Worm (Caenorhabditis elegans) whole organism, young adult: ENCODE measurements around the gene Y39B6A.30.

ENCODE experiments used
- B0019.2 ChIP-seq: fragments of 200-800 bp; sonication (Bioruptor generic); conservative IDR thresholded peaks from 2 replicates; pipeline ENCODE4 v1.3.6; 2022; ENCODE audit warnings: missing genetic modification reagents, missing genetic modification characterization, missing compliant biosample characterization
- B0035.1 ChIP-seq: sonication (generic microtip); optimal IDR thresholded peaks from 2 replicates; lab custom pipeline; 2016; ENCODE audit warnings: missing genetic modification characterization, mild to moderate bottlenecking, missing compliant biosample characterization, missing genotype, missing genetic modification reagents
- B0336.3 ChIP-seq: fragments of 200-800 bp; sonication (Bioruptor generic); IDR thresholded peaks from 2 replicates; pipeline ENCODE4 v1.3.6; 2022; ENCODE audit warnings: missing genetic modification characterization, missing compliant biosample characterization
- F23B12.7 ChIP-seq: sonication (generic microtip); optimal IDR thresholded peaks from 2 replicates; lab custom pipeline; 2017; ENCODE audit warnings: missing genetic modification characterization, mild to moderate bottlenecking, missing compliant biosample characterization, antibody characterized with exemption, moderate library complexity; ENCODE audit not compliant: insufficient read depth
- F33H1.4 ChIP-seq: fragments of 200-800 bp; sonication (Bioruptor generic); IDR thresholded peaks from 2 replicates; pipeline ENCODE4 v1.3.6; 2022; ENCODE audit warnings: missing genetic modification reagents, missing genetic modification characterization, missing compliant biosample characterization
- Y53F4B.3 ChIP-seq: fragments of 200-800 bp; sonication (Bioruptor generic); IDR thresholded peaks from 2 replicates; pipeline ENCODE4 v1.3.6; 2022; ENCODE audit warnings: missing genetic modification reagents, missing genetic modification characterization, missing compliant biosample characterization
- ama-1 ChIP-seq, 3 experiments: fragments of 150-350 bp in 1 of 3; sonication (generic microtip) in 2 of 3; optimal IDR thresholded peaks; 2 replicates each; lab custom pipeline; 2014 to 2018; ENCODE audit warnings: missing biosample characterization in 2 of 3, missing genetic modification characterization in 2 of 3, missing genetic modification reagents in 2 of 3
- aptf-2 ChIP-seq: fragments of 200-800 bp; sonication (Bioruptor generic); conservative IDR thresholded peaks from 2 replicates; pipeline ENCODE4 v1.3.6; 2022; ENCODE audit warnings: missing genetic modification reagents, missing genetic modification characterization, missing compliant biosample characterization
- atf-7 ChIP-seq: sonication (generic microtip); optimal IDR thresholded peaks from 2 replicates; lab custom pipeline; 2017; ENCODE audit warnings: mild to moderate bottlenecking, missing genetic modification characterization, missing compliant biosample characterization
- attf-6 ChIP-seq: fragments of 200-800 bp; sonication (Bioruptor generic); IDR thresholded peaks from 2 replicates; pipeline ENCODE4 v1.3.6; 2022; ENCODE audit warnings: missing genetic modification reagents, missing genetic modification characterization, missing compliant biosample characterization
- bed-1 ChIP-seq: fragments of 200-800 bp; sonication (Bioruptor generic); IDR thresholded peaks from 2 replicates; pipeline ENCODE4 v1.3.6; 2022; ENCODE audit warnings: missing genetic modification reagents, missing genetic modification characterization, missing compliant biosample characterization
- bed-2 ChIP-seq: fragments of 200-800 bp; sonication (Bioruptor generic); IDR thresholded peaks from 2 replicates; pipeline ENCODE4 v1.3.6; 2022; ENCODE audit warnings: missing genetic modification reagents, missing genetic modification characterization, missing compliant biosample characterization
- ceh-40 ChIP-seq: fragments of 200-800 bp; sonication (Bioruptor generic); IDR thresholded peaks from 2 replicates; pipeline ENCODE4 v1.3.6; 2022; ENCODE audit warnings: missing genetic modification characterization, missing compliant biosample characterization
- ceh-58 ChIP-seq: fragments of 200-800 bp; sonication (Bioruptor generic); IDR thresholded peaks from 2 replicates; pipeline ENCODE4 v1.3.6; 2022; ENCODE audit warnings: missing genetic modification characterization, missing compliant biosample characterization
- dox-1 ChIP-seq: fragments of 200-800 bp; sonication (Bioruptor generic); IDR thresholded peaks from 2 replicates; pipeline ENCODE4 v1.3.6; 2022; ENCODE audit warnings: missing genetic modification reagents, missing genetic modification characterization, missing compliant biosample characterization
- dpff-1 ChIP-seq: sonication (generic microtip); optimal IDR thresholded peaks from 2 replicates; lab custom pipeline; 2017; ENCODE audit warnings: mild to moderate bottlenecking, missing genetic modification characterization, missing compliant biosample characterization
- dpl-1 ChIP-seq: fragments of 150-350 bp; optimal IDR thresholded peaks from 2 replicates; lab custom pipeline; 2014; ENCODE audit warnings: missing biosample characterization, missing genetic modification reagents, missing genetic modification characterization
- fkh-3 ChIP-seq: sonication (generic microtip); optimal IDR thresholded peaks from 2 replicates; lab custom pipeline; 2016; ENCODE audit warnings: mild to moderate bottlenecking, missing genetic modification characterization, missing compliant biosample characterization
- gei-17 ChIP-seq: fragments of 200-800 bp; sonication (Bioruptor generic); optimal IDR thresholded peaks from 2 replicates; lab custom pipeline; 2018; ENCODE audit warnings: mild to moderate bottlenecking, missing genetic modification characterization, missing compliant biosample characterization
- hmg-1.2 ChIP-seq: fragments of 200-800 bp; sonication (Bioruptor generic); IDR thresholded peaks from 2 replicates; pipeline ENCODE4 v1.3.6; 2022; ENCODE audit warnings: missing genetic modification reagents, missing genetic modification characterization, missing compliant biosample characterization
- lag-1 ChIP-seq: fragments of 200-800 bp; sonication (Bioruptor generic); IDR thresholded peaks from 2 replicates; pipeline ENCODE4 v1.3.6; 2022; ENCODE audit warnings: missing genetic modification reagents, missing genetic modification characterization, missing compliant biosample characterization
- let-607 ChIP-seq, 2 experiments: fragments of 200-800 bp in 1 of 2; sonication (Bioruptor generic) in 1 of 2; sonication (generic microtip) in 1 of 2; optimal IDR thresholded peaks; 2 replicates each; lab custom pipeline; 2016 to 2018; ENCODE audit warnings: mild to moderate bottlenecking in 2 of 2, missing compliant biosample characterization in 2 of 2, missing genetic modification characterization in 2 of 2, moderate library complexity in 2 of 2, missing genotype in 1 of 2
- mcd-1 ChIP-seq: fragments of 200-800 bp; sonication (Bioruptor generic); IDR thresholded peaks from 2 replicates; pipeline ENCODE4 v1.3.6; 2022; ENCODE audit warnings: missing genetic modification reagents, missing genetic modification characterization, missing compliant biosample characterization
- mel-28 ChIP-seq: sonication (generic microtip); optimal IDR thresholded peaks from 2 replicates; lab custom pipeline; 2016; ENCODE audit warnings: borderline replicate concordance, mild to moderate bottlenecking, missing genetic modification characterization, missing compliant biosample characterization
- nhr-179 ChIP-seq: sonication (generic microtip); optimal IDR thresholded peaks from 2 replicates; lab custom pipeline; 2016; ENCODE audit warnings: mild to moderate bottlenecking, missing genetic modification characterization, missing compliant biosample characterization
- pbrm-1 ChIP-seq: fragments of 200-800 bp; sonication (Bioruptor generic); IDR thresholded peaks from 2 replicates; pipeline ENCODE4 v1.3.6; 2022; ENCODE audit warnings: missing genetic modification reagents, missing genetic modification characterization, missing compliant biosample characterization
- rec-8 ChIP-seq, 2 experiments: sonication (generic microtip); optimal IDR thresholded peaks; 2 replicates each; lab custom pipeline; 2016; ENCODE audit warnings: mild to moderate bottlenecking in 2 of 2, missing genetic modification characterization in 2 of 2, missing genetic modification reagents in 2 of 2, missing genotype in 2 of 2, missing biosample characterization in 1 of 2, missing compliant biosample characterization in 1 of 2, moderate library complexity in 1 of 2
- snpc-1.1 ChIP-seq: sonication (generic microtip); optimal IDR thresholded peaks from 2 replicates; lab custom pipeline; 2017; ENCODE audit warnings: missing genetic modification characterization, mild to moderate bottlenecking, missing compliant biosample characterization, antibody characterized with exemption, moderate library complexity, missing genotype, missing genetic modification reagents; ENCODE audit not compliant: insufficient read depth
- snpc-1.3 ChIP-seq: sonication (generic microtip); optimal IDR thresholded peaks from 2 replicates; lab custom pipeline; 2017; ENCODE audit warnings: missing genetic modification characterization, mild to moderate bottlenecking, missing compliant biosample characterization, antibody characterized with exemption, moderate library complexity, missing genotype, missing genetic modification reagents; ENCODE audit not compliant: insufficient read depth
- snpc-4 ChIP-seq, 5 experiments: fragments of 150-350 bp in 1 of 5; sonication (generic microtip) in 4 of 5; optimal IDR thresholded peaks; 2 replicates each; lab custom pipeline; 2014 to 2018; ENCODE audit warnings: missing genetic modification characterization in 5 of 5, missing biosample characterization in 3 of 5, antibody characterized with exemption in 2 of 5, mild to moderate bottlenecking in 2 of 5, missing compliant biosample characterization in 2 of 5, missing genotype in 2 of 5, moderate library complexity in 2 of 5, missing genetic modification reagents in 1 of 5
- somi-1 ChIP-seq: fragments of 200-800 bp; sonication (Bioruptor generic); optimal IDR thresholded peaks from 2 replicates; lab custom pipeline; 2018; ENCODE audit warnings: mild to moderate bottlenecking, missing genetic modification characterization, missing compliant biosample characterization
- unc-130 ChIP-seq: sonication (generic microtip); optimal IDR thresholded peaks from 2 replicates; lab custom pipeline; 2016; ENCODE audit warnings: missing genetic modification reagents, missing genetic modification characterization, missing compliant biosample characterization
- zfh-2 ChIP-seq: fragments of 200-800 bp; sonication (Bioruptor generic); conservative IDR thresholded peaks from 2 replicates; pipeline ENCODE4 v1.3.6; 2022; ENCODE audit warnings: missing genetic modification reagents, missing genetic modification characterization, missing compliant biosample characterization
- ztf-18 ChIP-seq: sonication (generic microtip); optimal IDR thresholded peaks from 2 replicates; lab custom pipeline; 2016; ENCODE audit warnings: missing genotype, mild to moderate bottlenecking, missing genetic modification characterization, missing compliant biosample characterization
- ztf-22 ChIP-seq: fragments of 200-800 bp; sonication (Bioruptor generic); optimal IDR thresholded peaks from 2 replicates; lab custom pipeline; 2018; ENCODE audit warnings: mild to moderate bottlenecking, missing genetic modification characterization, moderate library complexity, missing compliant biosample characterization
- ztf-25 ChIP-seq: fragments of 200-800 bp; sonication (Bioruptor generic); IDR thresholded peaks from 2 replicates; pipeline ENCODE4 v1.3.6; 2022; ENCODE audit warnings: missing genetic modification reagents, missing genetic modification characterization, missing compliant biosample characterization
- ztf-3 ChIP-seq: fragments of 200-800 bp; sonication (Bioruptor generic); optimal IDR thresholded peaks from 2 replicates; lab custom pipeline; 2018; ENCODE audit warnings: mild to moderate bottlenecking, missing genetic modification characterization, missing compliant biosample characterization

The Y39B6A.30 gene

DNA sequence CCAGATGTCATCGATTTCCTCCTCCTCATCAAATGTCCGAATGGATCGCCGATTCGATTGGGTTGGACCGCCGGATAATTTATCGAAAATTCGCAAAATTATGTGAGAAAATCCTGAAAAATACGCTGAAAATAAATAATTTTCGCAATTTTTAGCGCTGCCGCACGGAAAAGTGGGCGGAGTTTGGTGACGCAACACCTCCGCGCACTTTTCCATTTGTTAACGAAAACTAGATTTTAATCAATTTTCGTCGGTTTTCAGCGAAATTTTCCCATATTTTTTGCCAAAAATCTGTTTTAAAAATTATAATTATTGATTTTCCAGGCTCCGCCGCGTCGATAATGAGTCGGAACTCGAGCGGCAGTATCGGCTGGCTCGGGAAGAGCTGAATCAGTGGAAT, 13.4 kb upstream of the Y39B6A.30 start, which contains the start of gene Y39B6A.34 (continued):
- TF ChIP-seq ztf-3 (GFP tag; lab: Kevin White, UChicago) (no peak), rec-8 (tag; optimal IDR thresholded peaks at IDR 0.05; lab: Kevin White, UChicago) (peak in 1 of 2 experiments; percentile 13), bed-2 (GFP tag; lab: Robert Waterston, UW) (no peak), atf-7 (tag; lab: Kevin White, UChicago) (no peak), dox-1 (GFP tag; lab: Robert Waterston, UW) (peak; percentile 56), unc-130 (no peak), pbrm-1 (GFP tag; lab: Robert Waterston, UW) (0 out of 2 replicates have a peak, but pooled peaks have one; percentile 25), B0336.3 (GFP tag; lab: Robert Waterston, UW) (peak; percentile 58), snpc-1.3 (tag; lab: Kevin White, UChicago) (peak; percentile 39), let-607 (tag; optimal IDR thresholded peaks at IDR 0.05; lab: Kevin White, UChicago) (no peak), ama-1 (optimal IDR thresholded peaks at IDR 0.05; lab: Kevin White, UChicago) (no peak), ama-1 (GFP tag; optimal IDR thresholded peaks at IDR 0.05; lab: Kevin White, UChicago) (no peak), ceh-40 (GFP tag; lab: Robert Waterston, UW) (no peak), F23B12.7 (tag; lab: Kevin White, UChicago) (no peak), somi-1 (GFP tag; lab: Kevin White, UChicago) (no peak), B0035.1 (tag; lab: Kevin White, UChicago) (no peak)

DNA sequence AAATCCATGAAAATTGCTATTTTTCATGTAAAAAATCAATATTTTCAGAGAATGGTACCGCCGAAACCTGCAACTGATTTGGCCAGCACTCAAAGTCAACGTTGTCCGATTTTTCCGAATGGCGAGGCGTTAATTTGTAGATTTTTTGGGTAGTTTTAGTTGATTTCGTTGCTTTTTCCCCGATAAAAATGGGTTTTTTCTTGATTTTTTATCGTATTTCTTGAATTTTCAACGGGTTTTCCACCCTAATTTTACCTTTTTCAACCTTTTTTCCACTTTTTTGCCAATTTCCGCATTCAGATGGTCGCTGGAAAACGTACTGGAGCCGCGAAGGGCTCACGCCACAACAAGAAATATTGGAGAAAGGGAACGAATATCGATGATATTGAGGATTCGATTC, 12.7 kb upstream of the Y39B6A.30 start, which contains the start of gene Y39B6A.33:
Gene Y39B6A.33 (plus strand): TSS at position 301 of the 400 bp plus-strand sequence.
- TF ChIP-seq dpff-1 (tag; lab: Kevin White, UChicago) (no peak), dpl-1 (GFP tag; lab: Kevin White, UChicago) (no peak)

DNA sequence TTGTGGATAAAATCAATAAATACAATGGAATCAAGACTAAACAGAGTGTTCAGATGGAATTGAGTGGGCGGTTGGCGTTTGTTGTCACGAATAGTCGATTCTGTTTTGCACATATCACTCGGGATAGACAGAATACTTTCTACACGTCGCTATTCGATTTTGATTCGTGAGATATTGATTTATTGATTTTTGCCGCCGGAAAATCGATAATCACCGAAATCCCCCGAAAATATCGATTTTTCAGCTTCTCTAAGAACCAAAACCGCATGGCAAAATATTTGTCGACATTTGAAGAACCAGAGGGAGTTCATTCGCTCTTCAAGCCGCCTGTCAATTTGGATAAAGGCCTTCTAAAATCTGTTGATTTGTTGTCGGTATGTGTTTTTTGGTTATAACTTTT, 4.0 kb upstream of the Y39B6A.30 start:
- TF ChIP-seq fkh-3 (tag; lab: Kevin White, UChicago) (no peak), lag-1 (GFP tag; lab: Robert Waterston, UW) (no peak), dox-1 (GFP tag; lab: Robert Waterston, UW) (no peak), mel-28 (tag; lab: Kevin White, UChicago) (no peak), ztf-25 (GFP tag; lab: Robert Waterston, UW) (no peak), ztf-22 (GFP tag; lab: Kevin White, UChicago) (no peak)
- TF ChIP-seq, all 124 proteins: peak for 0

DNA sequence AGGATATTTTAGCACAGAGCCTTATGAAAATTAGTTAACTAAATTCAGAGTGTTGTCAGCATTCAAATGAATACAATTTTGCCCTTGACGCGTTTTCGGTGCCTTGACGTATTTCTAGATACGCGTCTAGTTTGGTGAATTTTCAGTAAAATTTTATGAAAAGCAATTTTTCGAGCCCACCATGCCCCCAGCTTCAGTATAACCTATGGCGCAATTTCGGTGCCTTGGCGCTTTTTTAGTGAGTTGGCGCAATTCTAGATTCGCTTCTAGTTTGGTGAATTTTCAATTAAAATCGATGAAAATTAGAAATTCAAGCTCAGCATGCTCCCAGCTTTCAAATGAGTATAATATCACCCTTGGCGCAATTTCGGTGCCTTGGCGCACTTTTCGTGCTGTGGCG, 1.2 kb upstream of the Y39B6A.30 start:
- TF ChIP-seq B0336.3 (GFP tag; lab: Robert Waterston, UW) = no peak
- TF ChIP-seq, all 124 proteins: peak for 0

DNA sequence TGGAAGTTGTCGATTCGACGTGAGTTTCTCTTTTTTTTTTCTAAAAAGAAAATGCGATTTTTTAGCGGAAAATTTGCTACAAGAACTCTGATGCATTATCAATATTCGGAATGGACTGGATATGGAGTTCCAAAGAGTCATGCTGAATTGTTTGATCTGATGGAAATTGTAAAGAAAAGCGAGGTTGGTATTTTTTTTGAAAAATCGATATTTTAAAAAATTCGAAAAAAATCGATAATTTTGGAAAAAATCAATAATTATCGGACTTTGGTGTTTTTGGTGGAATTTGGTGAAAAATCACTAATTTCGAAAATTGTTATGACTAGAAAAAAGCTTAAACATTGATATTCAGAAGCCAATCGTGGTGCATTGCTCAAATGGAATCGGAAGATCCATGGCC, 4.9 kb downstream of the Y39B6A.30 start:
- TF ChIP-seq bed-1 (GFP tag; lab: Robert Waterston, UW) (no peak), B0019.2 (GFP tag; lab: Robert Waterston, UW) (no peak), F23B12.7 (tag; lab: Kevin White, UChicago) (no peak), gei-17 (GFP tag; lab: Kevin White, UChicago) (no peak)
- TF ChIP-seq, all 124 proteins: peak for 0

DNA sequence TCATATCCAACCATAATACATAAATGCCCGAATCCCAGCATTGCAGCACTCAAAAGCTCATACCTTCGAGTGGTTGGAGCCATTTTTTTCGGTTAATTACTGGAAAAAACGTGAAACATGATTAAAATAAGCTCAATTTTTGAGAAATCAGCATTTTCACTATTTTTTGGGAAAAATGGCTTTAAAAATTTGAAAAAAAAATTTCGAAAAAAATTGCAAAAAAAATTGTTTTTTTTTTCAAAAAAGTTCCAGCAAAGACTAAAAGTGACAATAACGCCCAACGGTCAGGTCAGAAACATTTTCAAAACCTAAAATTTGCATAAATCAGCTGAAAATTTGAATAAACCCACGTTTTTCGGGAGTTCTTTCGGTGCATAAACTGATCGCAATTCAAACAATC, 10.3 kb downstream of the Y39B6A.30 start, which contains the start of gene Y39B6A.29:
Gene Y39B6A.29 (minus strand): TSS at position 101 of the 400 bp plus-strand sequence.
- no peak for TF ChIP-seq lag-1 (GFP tag; lab: Robert Waterston, UW)
- TF ChIP-seq mcd-1 (GFP tag; lab: Robert Waterston, UW) = no peak
- TF ChIP-seq zfh-2 (GFP tag; lab: Robert Waterston, UW) = no peak
- TF ChIP-seq ceh-58 = no peak
- TF ChIP-seq ztf-22 (GFP tag; lab: Kevin White, UChicago) = no peak
- TF ChIP-seq Y53F4B.3 (GFP tag; lab: Robert Waterston, UW) = no peak
- TF ChIP-seq attf-6 (GFP tag; lab: Robert Waterston, UW) = no peak
- no peak for TF ChIP-seq nhr-179 (tag; lab: Kevin White, UChicago)
- TF ChIP-seq snpc-1.1 = no peak
- TF ChIP-seq unc-130 = no peak
- no peak for TF ChIP-seq B0019.2 (GFP tag; lab: Robert Waterston, UW)
- TF ChIP-seq ztf-18 (tag; lab: Kevin White, UChicago) = no peak
- no peak for TF ChIP-seq hmg-1.2 (GFP tag; lab: Robert Waterston, UW)
- no peak for TF ChIP-seq F33H1.4 (GFP tag; lab: Robert Waterston, UW)
- no peak for TF ChIP-seq aptf-2 (GFP tag; lab: Robert Waterston, UW)
- TF ChIP-seq snpc-4 (GFP tag; optimal IDR thresholded peaks at IDR 0.05; lab: Kevin White, UChicago) = no peak
- TF ChIP-seq snpc-4 (tag; optimal IDR thresholded peaks at IDR 0.05; lab: Kevin White, UChicago) = no peak
